Fruit fly (Drosophila melanogaster): ENCODE results near the gene CG5800.
A peak's percentile ranks its signal among the peaks of the same experiment; 100 is the strongest.

CG5800 gene

dm6 chrX:17677953-17678668, 42.0 kb downstream of the CG5800 start:
- TF ChIP-seq CG10979 (tag; optimal IDR thresholded peaks at IDR 0.05) (peak; percentile 2), CG8478 (optimal IDR thresholded peaks at IDR 0.05) (no peak), Lpt (GFP tag; optimal IDR thresholded peaks at IDR 0.05) (no peak), Asciz (GFP tag; optimal IDR thresholded peaks at IDR 0.05) (peak; percentile 1), nom (GFP tag; optimal IDR thresholded peaks at IDR 0.05) (peak; percentile 73), CG18476 (GFP tag; optimal IDR thresholded peaks at IDR 0.05) (no peak), bowl (GFP tag; IDR thresholded peaks at IDR 0.05) (no peak), ci (GFP tag; IDR thresholded peaks at IDR 0.05) (0 out of 3 replicates have a peak, but pooled peaks have one; percentile 27), lola (GFP tag; optimal IDR thresholded peaks at IDR 0.05) (peak in 1 of 3 experiments; percentile 16), CG18262 (tag; optimal IDR thresholded peaks at IDR 0.05) (peak; percentile 22), CG17568 (GFP tag; optimal IDR thresholded peaks at IDR 0.05) (no peak), sens (GFP tag) (peak; percentile 52), lmd (GFP tag; IDR thresholded peaks at IDR 0.05) (no peak), Oli (tag; optimal IDR thresholded peaks at IDR 0.05) (peak; percentile 4), klu (GFP tag; IDR thresholded peaks at IDR 0.05) (no peak), dimm (GFP tag; IDR thresholded peaks at IDR 0.05) (no peak), MESR4 (GFP tag; optimal IDR thresholded peaks at IDR 0.05) (no peak), CG1792 (GFP tag; optimal IDR thresholded peaks at IDR 0.05) (no peak), phol (tag; optimal IDR thresholded peaks at IDR 0.05) (peak; percentile 2), gsb (GFP tag; IDR thresholded peaks at IDR 0.05) (no peak), dmrt11E (tag; optimal IDR thresholded peaks at IDR 0.05) (no peak), Blimp-1 (GFP tag; optimal IDR thresholded peaks at IDR 0.05) (peak; percentile 19), CG7745 (tag; optimal IDR thresholded peaks at IDR 0.05) (no peak), CG1529 (GFP tag; optimal IDR thresholded peaks at IDR 0.05) (no peak)

dm6 chrX:17679642-17680571, 43.8 kb downstream of the CG5800 start:
- TF ChIP-seq insv (GFP tag; optimal IDR thresholded peaks at IDR 0.05) (no peak), vvl (GFP tag; IDR thresholded peaks at IDR 0.05) (peak; percentile 74; the same call in 1 of the 2 replicates), yki (optimal IDR thresholded peaks at IDR 0.05) (no peak), gro (GFP tag; optimal IDR thresholded peaks at IDR 0.05) (no peak), lab (GFP tag; optimal IDR thresholded peaks at IDR 0.05) (no peak), Kr (GFP tag; optimal IDR thresholded peaks at IDR 0.05) (no peak), al (GFP tag; IDR thresholded peaks at IDR 0.05) (no peak), CG6175 (GFP tag; IDR thresholded peaks at IDR 0.05) (no peak), CG7839 (tag; optimal IDR thresholded peaks at IDR 0.05) (peak; percentile 24), CG1602 (GFP tag; optimal IDR thresholded peaks at IDR 0.05) (no peak), ab (GFP tag; optimal IDR thresholded peaks at IDR 0.05) (no peak), Sox100B (GFP tag; optimal IDR thresholded peaks at IDR 0.05) (peak; percentile 37), HLH3B (GFP tag; IDR thresholded peaks at IDR 0.05) (no peak), Sry-β (GFP tag; optimal IDR thresholded peaks at IDR 0.05) (no peak), CG2678 (tag; optimal IDR thresholded peaks at IDR 0.05) (peak; percentile 29), Hand (GFP tag; optimal IDR thresholded peaks at IDR 0.05) (no peak), Ets65A (GFP tag) (peak; percentile 8), CG11504 (tag; optimal IDR thresholded peaks at IDR 0.05) (peak; percentile 48), CG9797 (GFP tag; optimal IDR thresholded peaks at IDR 0.05) (no peak), CG17385 (GFP tag; optimal IDR thresholded peaks at IDR 0.05) (peak; percentile 1), BEAF-32 (GFP tag; optimal IDR thresholded peaks at IDR 0.05) (no peak), CG2202 (tag; optimal IDR thresholded peaks at IDR 0.05) (no peak), CoRest (tag; optimal IDR thresholded peaks at IDR 0.05) (no peak), CG13424 (tag; optimal IDR thresholded peaks at IDR 0.05) (peak; percentile 39)
